Fruit fly (Drosophila melanogaster) whole organism, embryonic: Measurements from ENCODE around the gene Gnf1.

Experiments
- Aef1 ChIP-seq: fragments of 200-800 bp; sonication (Bioruptor generic); IDR thresholded peaks from 3 replicates; pipeline ENCODE4 v1.3.6; 2022; ENCODE audit warnings: missing biosample characterization, missing genetic modification characterization
- Antp ChIP-seq: fragments of 200-800 bp; sonication (Bioruptor generic); optimal IDR thresholded peaks from 3 replicates; lab custom pipeline; 2016; ENCODE audit warnings: missing biosample characterization, missing genetic modification characterization
- Asciz ChIP-seq: fragments of 200-800 bp; sonication (Bioruptor generic); optimal IDR thresholded peaks from 2 replicates; lab custom pipeline; 2017; ENCODE audit warnings: missing biosample characterization, mild to moderate bottlenecking, missing genetic modification characterization, missing genetic modification reagents
- Awh ChIP-seq: fragments of 200-800 bp; sonication (Bioruptor generic); IDR thresholded peaks from 2 replicates; pipeline ENCODE4, ENCODE4 v1.3.6; 2022; ENCODE audit warnings: missing biosample characterization, missing genetic modification characterization
- B-H1 ChIP-seq: fragments of 200-800 bp; sonication (Bioruptor generic); IDR thresholded peaks from 3 replicates; pipeline ENCODE4 v1.3.6; 2022; ENCODE audit warnings: missing biosample characterization, missing genetic modification characterization
- BtbVII ChIP-seq: fragments of 200-800 bp; sonication (Bioruptor generic); optimal IDR thresholded peaks from 3 replicates; lab custom pipeline; 2017; ENCODE audit warnings: missing biosample characterization, mild to moderate bottlenecking, missing genetic modification characterization
- CG10147 ChIP-seq: fragments of 200-800 bp; sonication (Bioruptor generic); optimal IDR thresholded peaks from 2 replicates; lab custom pipeline; 2019; ENCODE audit warnings: missing biosample characterization, mild to moderate bottlenecking, missing genetic modification characterization, moderate library complexity
- CG11504 ChIP-seq: fragments of 200-800 bp; sonication (Bioruptor generic); optimal IDR thresholded peaks from 3 replicates; lab custom pipeline; 2019; ENCODE audit warnings: missing biosample characterization, mild to moderate bottlenecking, missing genetic modification characterization, moderate library complexity
- CG12071 ChIP-seq: fragments of 200-800 bp; sonication (Bioruptor generic); optimal IDR thresholded peaks from 3 replicates; lab custom pipeline; 2018; ENCODE audit warnings: missing biosample characterization, mild to moderate bottlenecking, missing genetic modification characterization
- CG12769 ChIP-seq: fragments of 200-800 bp; sonication (Bioruptor generic); optimal IDR thresholded peaks from 2 replicates; lab custom pipeline; 2019; ENCODE audit warnings: missing biosample characterization, mild to moderate bottlenecking, missing genetic modification characterization, moderate library complexity
- CG14441 ChIP-seq: fragments of 200-800 bp; sonication (Bioruptor generic); IDR thresholded peaks from 2 replicates; pipeline ENCODE4 v1.3.6; 2022; ENCODE audit warnings: missing biosample characterization, missing genetic modification characterization
- CG15269 ChIP-seq: fragments of 200-800 bp; sonication (Bioruptor generic); optimal IDR thresholded peaks from 2 replicates; lab custom pipeline; 2018; ENCODE audit warnings: missing biosample characterization, mild to moderate bottlenecking, missing genetic modification characterization, moderate library complexity
- CG15479 ChIP-seq: fragments of 200-800 bp; sonication (Bioruptor generic); optimal IDR thresholded peaks from 3 replicates; lab custom pipeline; 2019; ENCODE audit warnings: missing biosample characterization, mild to moderate bottlenecking, missing genetic modification characterization, moderate library complexity
- CG1603 ChIP-seq: fragments of 200-800 bp; sonication (Bioruptor generic); optimal IDR thresholded peaks from 2 replicates; lab custom pipeline; 2019; ENCODE audit warnings: missing biosample characterization, mild to moderate bottlenecking, missing genetic modification characterization, moderate library complexity
- CG1832 ChIP-seq: fragments of 200-800 bp; sonication (Bioruptor generic); optimal IDR thresholded peaks from 2 replicates; lab custom pipeline; 2017; ENCODE audit warnings: missing biosample characterization, mild to moderate bottlenecking, missing genetic modification characterization, inconsistent platforms
- CG18764 ChIP-seq: fragments of 200-800 bp; sonication (Bioruptor generic); optimal IDR thresholded peaks from 3 replicates; lab custom pipeline; 2016; ENCODE audit warnings: missing biosample characterization, missing genetic modification characterization
- CG2199 ChIP-seq: fragments of 200-800 bp; sonication (Bioruptor generic); IDR thresholded peaks from 3 replicates; pipeline ENCODE4 v1.3.6; 2022; ENCODE audit warnings: missing biosample characterization, missing genetic modification characterization
- CG32532 ChIP-seq: fragments of 200-800 bp; sonication (Bioruptor generic); IDR thresholded peaks from 2 replicates; pipeline ENCODE4 v1.3.6; 2022; ENCODE audit warnings: missing biosample characterization, missing genetic modification characterization
- CG32767 ChIP-seq: fragments of 200-800 bp; sonication (Bioruptor generic); IDR thresholded peaks from 2 replicates; pipeline ENCODE4 v1.3.6; 2022; ENCODE audit warnings: missing biosample characterization, missing genetic modification characterization
- CG34422 ChIP-seq: fragments of 200-800 bp; sonication (Bioruptor generic); IDR thresholded peaks from 3 replicates; pipeline ENCODE4 v1.3.6; 2022; ENCODE audit warnings: missing biosample characterization, missing genetic modification characterization
- CG6765 ChIP-seq: fragments of 200-800 bp; sonication (Bioruptor generic); optimal IDR thresholded peaks from 3 replicates; lab custom pipeline; 2017; ENCODE audit warnings: missing biosample characterization, mild to moderate bottlenecking, missing genetic modification characterization
- CG6791 ChIP-seq: fragments of 200-800 bp; sonication (Bioruptor generic); IDR thresholded peaks from 3 replicates; pipeline ENCODE4 v1.3.6; 2022; ENCODE audit warnings: missing biosample characterization, missing genetic modification characterization; ENCODE audit not compliant: partially characterized antibody
- CG6854 ChIP-seq: fragments of 200-800 bp; sonication (Bioruptor generic); optimal IDR thresholded peaks from 3 replicates; lab custom pipeline; 2017; ENCODE audit warnings: missing biosample characterization, mild to moderate bottlenecking, missing genetic modification characterization
- CG7963 ChIP-seq: fragments of 200-800 bp; sonication (Bioruptor generic); IDR thresholded peaks from 3 replicates; pipeline ENCODE4 v1.3.6; 2022; ENCODE audit warnings: missing biosample characterization, missing genetic modification characterization; ENCODE audit not compliant: partially characterized antibody
- CG8281 ChIP-seq: fragments of 200-800 bp; sonication (Bioruptor generic); optimal IDR thresholded peaks from 2 replicates; lab custom pipeline; 2018; ENCODE audit warnings: missing biosample characterization, mild to moderate bottlenecking, missing genetic modification characterization, moderate library complexity
- CG8478 ChIP-seq: fragments of >200 bp; optimal IDR thresholded peaks from 2 replicates; lab custom pipeline; 2018
- CG9797 ChIP-seq: fragments of 200-800 bp; sonication (Bioruptor generic); optimal IDR thresholded peaks from 3 replicates; lab custom pipeline; 2018; ENCODE audit warnings: missing biosample characterization, mild to moderate bottlenecking, missing genetic modification characterization
- CG9932 ChIP-seq: fragments of 200-800 bp; sonication (Bioruptor generic); IDR thresholded peaks from 2 replicates; pipeline ENCODE4 v1.3.6; 2022; ENCODE audit warnings: missing biosample characterization, missing genetic modification characterization
- Deaf1 ChIP-seq: fragments of 200-800 bp; optimal IDR thresholded peaks from 3 replicates; lab custom pipeline; 2019; ENCODE audit warnings: missing biosample characterization, mild to moderate bottlenecking, missing genetic modification characterization, moderate library complexity
- Hey ChIP-seq: fragments of 200-800 bp; sonication (Bioruptor generic); optimal IDR thresholded peaks from 3 replicates; lab custom pipeline; 2018; ENCODE audit warnings: missing biosample characterization, mild to moderate bottlenecking, missing genetic modification characterization
- Hmr ChIP-seq: fragments of 200-800 bp; sonication (Bioruptor generic); optimal IDR thresholded peaks from 3 replicates; lab custom pipeline; 2017; ENCODE audit warnings: mild to moderate bottlenecking, missing biosample characterization, missing genetic modification reagents, missing genetic modification characterization
- MESR4 ChIP-seq: fragments of 200-800 bp; sonication (Bioruptor generic); optimal IDR thresholded peaks from 2 replicates; lab custom pipeline; 2018; ENCODE audit warnings: missing biosample characterization, mild to moderate bottlenecking, missing genetic modification characterization, moderate library complexity
- Med ChIP-seq: fragments of 200-800 bp; sonication (Bioruptor generic); peaks from one replicate; lab custom pipeline; 2016; ENCODE audit warnings: missing biosample characterization, missing genetic modification characterization, mild to moderate bottlenecking, inconsistent platforms, moderate library complexity
- Mes4 ChIP-seq: fragments of 200-800 bp; sonication (Bioruptor generic); optimal IDR thresholded peaks from 2 replicates; lab custom pipeline; 2016; ENCODE audit warnings: missing biosample characterization, missing genetic modification characterization
- NC2β ChIP-seq: fragments of 200-800 bp; sonication (Bioruptor generic); optimal IDR thresholded peaks from 2 replicates; lab custom pipeline; 2016; ENCODE audit warnings: missing biosample characterization, missing genetic modification characterization
- Rfx ChIP-seq: fragments of 200-800 bp; sonication (Bioruptor generic); IDR thresholded peaks from 2 replicates; pipeline ENCODE4 v1.3.6; 2022; ENCODE audit warnings: missing biosample characterization, missing genetic modification characterization
- amos ChIP-seq: fragments of 200-800 bp; sonication (Bioruptor generic); IDR thresholded peaks from 2 replicates; pipeline ENCODE4 v1.3.6; 2022; ENCODE audit warnings: missing biosample characterization, missing genetic modification characterization; ENCODE audit not compliant: partially characterized antibody
- bcd ChIP-seq: fragments of 200-800 bp; sonication (Bioruptor generic); optimal IDR thresholded peaks from 2 replicates; lab custom pipeline; 2017; ENCODE audit warnings: missing biosample characterization, mild to moderate bottlenecking, missing genetic modification characterization
- cwo ChIP-seq: fragments of 200-800 bp; sonication (Bioruptor generic); optimal IDR thresholded peaks from 3 replicates; lab custom pipeline; 2017; ENCODE audit warnings: missing biosample characterization, missing genetic modification characterization, mild to moderate bottlenecking, moderate library complexity, missing genetic modification reagents
- dm ChIP-seq: fragments of 200-800 bp; sonication (Bioruptor generic); optimal IDR thresholded peaks from 3 replicates; lab custom pipeline; 2016; ENCODE audit warnings: missing biosample characterization, missing genetic modification characterization
- grn ChIP-seq: fragments of 200-800 bp; sonication (Bioruptor generic); optimal IDR thresholded peaks from 3 replicates; lab custom pipeline; 2017; ENCODE audit warnings: missing biosample characterization, missing genetic modification characterization
- ken ChIP-seq: fragments of 200-800 bp; sonication (Bioruptor generic); IDR thresholded peaks from 3 replicates; pipeline ENCODE4 v1.3.6; 2022; ENCODE audit warnings: missing biosample characterization, missing genetic modification characterization
- kni ChIP-seq: fragments of 200-800 bp; sonication (Bioruptor generic); optimal IDR thresholded peaks from 3 replicates; lab custom pipeline; 2017; ENCODE audit warnings: mild to moderate bottlenecking, missing biosample characterization, missing genetic modification reagents, missing genetic modification characterization
- lbe ChIP-seq: fragments of 200-800 bp; sonication (Bioruptor generic); optimal IDR thresholded peaks from 2 replicates; lab custom pipeline; 2016; ENCODE audit warnings: missing biosample characterization, mild to moderate bottlenecking, missing genetic modification characterization
- lmd ChIP-seq: fragments of 200-800 bp; sonication (Bioruptor generic); IDR thresholded peaks from 2 replicates; pipeline ENCODE4 v1.3.6; 2022; ENCODE audit warnings: missing biosample characterization, missing genetic modification characterization
- mirr ChIP-seq: fragments of 200-800 bp; sonication (Bioruptor generic); optimal IDR thresholded peaks from 3 replicates; lab custom pipeline; 2018; ENCODE audit warnings: missing biosample characterization, mild to moderate bottlenecking, missing genetic modification characterization
- nmo ChIP-seq: fragments of 200-800 bp; sonication (Bioruptor generic); optimal IDR thresholded peaks from 2 replicates; lab custom pipeline; 2018; ENCODE audit warnings: missing biosample characterization, mild to moderate bottlenecking, missing genetic modification characterization, moderate library complexity
- row ChIP-seq: fragments of 200-800 bp; sonication (Bioruptor generic); IDR thresholded peaks from 3 replicates; pipeline ENCODE4 v1.3.6; 2022; ENCODE audit warnings: missing biosample characterization, missing genetic modification characterization
- sob ChIP-seq: fragments of 200-800 bp; sonication (Bioruptor generic); IDR thresholded peaks from 2 replicates; pipeline ENCODE4 v1.3.6; 2022; ENCODE audit warnings: missing biosample characterization, missing genetic modification characterization
- zen2 ChIP-seq: fragments of 200-800 bp; sonication (Bioruptor generic); IDR thresholded peaks from 3 replicates; pipeline ENCODE4 v1.3.6; 2022; ENCODE audit warnings: missing biosample characterization, missing genetic modification characterization; ENCODE audit not compliant: partially characterized antibody

The Gnf1 gene

dm6 chr3R:4910839-4911341, 4.5 kb downstream of the Gnf1 start:
- TF ChIP-seq Deaf1 (tag; lab: Kevin White, UChicago) (peak; percentile 90), Asciz (GFP tag; lab: Kevin White, UChicago) (no peak), CG1603 (tag; lab: Kevin White, UChicago) (no peak), CG10147 (GFP tag; lab: Kevin White, UChicago) (no peak), dm (GFP tag; lab: Kevin White, UChicago) (no peak), Hey (tag; lab: Kevin White, UChicago) (no peak), Med (peak; percentile 78), bcd (GFP tag; lab: Kevin White, UChicago) (no peak), CG9932 (GFP tag; lab: Robert Waterston, UW) (no peak), CG18764 (GFP tag; lab: Kevin White, UChicago) (no peak), CG8281 (tag; lab: Kevin White, UChicago) (no peak), CG6854 (GFP tag; lab: Kevin White, UChicago) (no peak), lmd (GFP tag; lab: Robert Waterston, UW) (no peak), CG14441 (GFP tag; lab: Robert Waterston, UW) (no peak), ken (GFP tag; lab: Robert Waterston, UW) (no peak), CG32767 (GFP tag; lab: Robert Waterston, UW) (0 out of 2 replicates have a peak, but pooled peaks have one; percentile 5), CG32532 (GFP tag; lab: Robert Waterston, UW) (0 out of 2 replicates have a peak, but pooled peaks have one; percentile 7), CG1832 (GFP tag; lab: Kevin White, UChicago) (peak; percentile 82), CG15479 (peak; percentile 51), nmo (GFP tag; lab: Kevin White, UChicago) (no peak), lbe (peak; percentile 7), Awh (GFP tag; lab: Robert Waterston, UW) (peak; percentile 24; the same call in 1 of the 2 replicates), MESR4 (no peak), NC2β (GFP tag; lab: Kevin White, UChicago) (no peak), CG12769 (tag; lab: Kevin White, UChicago) (peak; percentile 10), mirr (GFP tag; lab: Kevin White, UChicago) (peak; percentile 52), CG15269 (tag; lab: Kevin White, UChicago) (no peak), row (GFP tag; lab: Robert Waterston, UW) (0 out of 3 replicates have a peak, but pooled peaks have one; percentile 20), Hmr (GFP tag; lab: Kevin White, UChicago) (peak; percentile 24), Antp (GFP tag; lab: Kevin White, UChicago) (no peak), sob (peak; percentile 31; the same call in 1 of the 2 replicates), CG11504 (tag; lab: Kevin White, UChicago) (no peak), CG2199 (GFP tag; lab: Robert Waterston, UW) (0 out of 3 replicates have a peak, but pooled peaks have one; percentile 1), Mes4 (GFP tag; lab: Kevin White, UChicago) (no peak), Rfx (GFP tag; lab: Robert Waterston, UW) (peak; percentile 23; the same call in 1 of the 2 replicates), cwo (GFP tag; lab: Kevin White, UChicago) (peak; percentile 13), zen2 (no peak), CG12071 (GFP tag; lab: Kevin White, UChicago) (no peak), BtbVII (peak; percentile 6), Aef1 (peak; percentile 51; the same call in 2 of the 3 replicates), CG7963 (GFP tag; lab: Robert Waterston, UW) (no peak), kni (GFP tag; lab: Kevin White, UChicago) (peak; percentile 57), B-H1 (GFP tag; lab: Robert Waterston, UW) (peak; percentile 11; the same call in 1 of the 3 replicates), CG34422 (peak; percentile 26; the same call in 1 of the 3 replicates), CG6791 (peak; percentile 38; the same call in 1 of the 3 replicates), amos (GFP tag; lab: Robert Waterston, UW) (peak; percentile 39; the same call in 1 of the 2 replicates), CG6765 (no peak), CG8478 (peak; percentile 49), grn (GFP tag; lab: Kevin White, UChicago) (no peak), CG9797 (no peak)
